Fruit fly (Drosophila melanogaster) Kc167 (cell line): ENCODE results near the gene Archease.

Experiments
- Myc ChIP-seq: fragments of >200 bp; optimal IDR thresholded peaks from 2 replicates; lab custom pipeline; 2017; ENCODE audit warnings: missing external identifiers
- Sin3A ChIP-seq: fragments of >200 bp; optimal IDR thresholded peaks from 2 replicates; lab custom pipeline; 2018; ENCODE audit warnings: missing external identifiers
- h ChIP-seq: fragments of >200 bp; optimal IDR thresholded peaks from 3 replicates; lab custom pipeline; 2018; ENCODE audit warnings: missing external identifiers
- insv ChIP-seq: fragments of >200 bp; optimal IDR thresholded peaks from 3 replicates; lab custom pipeline; 2018; ENCODE audit warnings: missing external identifiers
- psq ChIP-seq: fragments of >200 bp; optimal IDR thresholded peaks from 2 replicates; lab custom pipeline; 2017; ENCODE audit warnings: missing external identifiers
- ttk ChIP-seq: sonication (Bioruptor generic); optimal IDR thresholded peaks from 2 replicates; lab custom pipeline; 2017; ENCODE audit warnings: missing external identifiers

The Archease gene

dm6 chr3R:21640337-21640994 is 22.3 kb downstream of the Archease start:
- TF ChIP-seq psq (lab: Kevin White, UChicago): no peak

dm6 chr3R:21638437-21638836 is 24.3 kb downstream of the Archease start:
- no peak for TF ChIP-seq Sin3A (lab: Kevin White, UChicago)

- TF ChIP-seq ttk (lab: Kevin White, UChicago) (no peak), h (lab: Kevin White, UChicago) (no peak), Myc (lab: Kevin White, UChicago) (no peak), psq (lab: Kevin White, UChicago) (no peak), Sin3A (lab: Kevin White, UChicago) (no peak), insv (lab: Kevin White, UChicago) (no peak)
Observed at dm6 chr3R:21636867-21637481, 25.8 kb downstream of the Archease start.

- TF ChIP-seq insv (lab: Kevin White, UChicago) (no peak), h (lab: Kevin White, UChicago) (no peak), Sin3A (lab: Kevin White, UChicago) (no peak), Myc (lab: Kevin White, UChicago) (no peak), psq (lab: Kevin White, UChicago) (no peak), ttk (lab: Kevin White, UChicago) (no peak)
Observed at dm6 chr3R:21635975-21636678, 26.6 kb downstream of the Archease start.

dm6 chr3R:21635181-21635580 is 27.6 kb downstream of the Archease start:
- TF ChIP-seq h (lab: Kevin White, UChicago) (no peak), psq (lab: Kevin White, UChicago) (no peak), Myc (lab: Kevin White, UChicago) (no peak), Sin3A (lab: Kevin White, UChicago) (no peak), ttk (lab: Kevin White, UChicago) (no peak), insv (lab: Kevin White, UChicago) (no peak)

dm6 chr3R:21634644-21635043 is 28.1 kb downstream of the Archease start:
- TF ChIP-seq psq (lab: Kevin White, UChicago): no peak
- no peak for TF ChIP-seq Sin3A (lab: Kevin White, UChicago)
- TF ChIP-seq Myc (lab: Kevin White, UChicago): no peak
- TF ChIP-seq insv (lab: Kevin White, UChicago): no peak
- no peak for TF ChIP-seq ttk (lab: Kevin White, UChicago)
- TF ChIP-seq h (lab: Kevin White, UChicago): no peak

- TF ChIP-seq h (lab: Kevin White, UChicago) (no peak), ttk (lab: Kevin White, UChicago) (no peak), insv (lab: Kevin White, UChicago) (no peak), Myc (lab: Kevin White, UChicago) (no peak), Sin3A (lab: Kevin White, UChicago) (no peak), psq (lab: Kevin White, UChicago) (no peak)
Observed at dm6 chr3R:21633781-21634102, 29.0 kb downstream of the Archease start.

- TF ChIP-seq insv (lab: Kevin White, UChicago): no peak
- TF ChIP-seq h (lab: Kevin White, UChicago): no peak
- TF ChIP-seq Sin3A (lab: Kevin White, UChicago): no peak
- no peak for TF ChIP-seq ttk (lab: Kevin White, UChicago)
- no peak for TF ChIP-seq psq (lab: Kevin White, UChicago)
- no peak for TF ChIP-seq Myc (lab: Kevin White, UChicago)
Observed at dm6 chr3R:21632930-21633780, 29.6 kb downstream of the Archease start.

dm6 chr3R:21632582-21632929 is 30.2 kb downstream of the Archease start:
- TF ChIP-seq ttk (lab: Kevin White, UChicago) (no peak), Myc (lab: Kevin White, UChicago) (no peak), psq (lab: Kevin White, UChicago) (no peak), insv (lab: Kevin White, UChicago) (no peak), h (lab: Kevin White, UChicago) (no peak), Sin3A (lab: Kevin White, UChicago) (no peak)

dm6 chr3R:21631757-21632473 is 30.9 kb downstream of the Archease start:
- TF ChIP-seq h (lab: Kevin White, UChicago) (no peak), Myc (lab: Kevin White, UChicago) (no peak), ttk (lab: Kevin White, UChicago) (no peak), insv (lab: Kevin White, UChicago) (no peak), Sin3A (lab: Kevin White, UChicago) (no peak), psq (lab: Kevin White, UChicago) (no peak)
